Worm (Caenorhabditis elegans) whole organism, early embryonic: ENCODE results near the gene thn-2.

Experiments used
- B0310.2 ChIP-seq: sonication (generic microtip); optimal IDR thresholded peaks from 2 replicates; lab custom pipeline; 2016; ENCODE audit warnings: mild to moderate bottlenecking, missing genetic modification characterization, missing compliant biosample characterization
- F13C5.2 ChIP-seq: sonication (generic microtip); optimal IDR thresholded peaks from 2 replicates; lab custom pipeline; 2017; ENCODE audit warnings: mild to moderate bottlenecking, missing genetic modification characterization, inconsistent platforms, missing compliant biosample characterization
- aly-1 ChIP-seq: sonication (generic microtip); optimal IDR thresholded peaks from 2 replicates; lab custom pipeline; 2016; ENCODE audit warnings: missing genetic modification characterization, missing compliant biosample characterization
- ama-1 ChIP-seq: fragments of 150-350 bp; optimal IDR thresholded peaks from 2 replicates; lab custom pipeline; 2014
- ceh-36 ChIP-seq: sonication (generic microtip); optimal IDR thresholded peaks from 2 replicates; lab custom pipeline; 2016; ENCODE audit warnings: missing genetic modification characterization, inconsistent platforms, missing compliant biosample characterization
- flt-1 ChIP-seq: fragments of 200-800 bp; sonication (Bioruptor generic); IDR thresholded peaks from 2 replicates; pipeline ENCODE4 v1.3.6; 2022; ENCODE audit warnings: missing genetic modification characterization, missing compliant biosample characterization
- hmbx-1 ChIP-seq: sonication (generic microtip); optimal IDR thresholded peaks from 2 replicates; lab custom pipeline; 2016; ENCODE audit warnings: mild to moderate bottlenecking, missing genetic modification characterization, missing compliant biosample characterization
- hnd-1 ChIP-seq: sonication (generic microtip); optimal IDR thresholded peaks from 2 replicates; lab custom pipeline; 2016; ENCODE audit warnings: missing genetic modification characterization, missing compliant biosample characterization
- pes-1 ChIP-seq: fragments of 200-800 bp; sonication (Bioruptor generic); IDR thresholded peaks from 2 replicates; pipeline ENCODE4 v1.3.6; 2022; ENCODE audit warnings: missing genetic modification reagents, missing genetic modification characterization, missing compliant biosample characterization
- scrt-1 ChIP-seq: fragments of 200-800 bp; sonication (Bioruptor generic); IDR thresholded peaks from 2 replicates; pipeline ENCODE4 v1.3.6; 2022; ENCODE audit warnings: missing genetic modification characterization, missing compliant biosample characterization
- sea-1 ChIP-seq: fragments of 200-800 bp; sonication (Bioruptor generic); conservative IDR thresholded peaks from 2 replicates; pipeline ENCODE4 v1.3.6; 2022; ENCODE audit warnings: missing genetic modification characterization, missing compliant biosample characterization
- tbx-11 ChIP-seq: fragments of 200-800 bp; sonication (Bioruptor generic); IDR thresholded peaks from 2 replicates; pipeline ENCODE4 v1.3.6; 2022; ENCODE audit warnings: missing genetic modification characterization, missing compliant biosample characterization
- tbx-37 ChIP-seq: fragments of 200-800 bp; sonication (Bioruptor generic); conservative IDR thresholded peaks from 2 replicates; pipeline ENCODE4 v1.3.6; 2022; ENCODE audit warnings: missing genetic modification reagents, missing genetic modification characterization, missing compliant biosample characterization
- tra-4 ChIP-seq: sonication (generic microtip); optimal IDR thresholded peaks from 2 replicates; lab custom pipeline; 2017; ENCODE audit warnings: missing genetic modification characterization, missing compliant biosample characterization

ce11 chrIV:12410167-12410566 lies 27.2 kb downstream of the thn-2 start, which contains the start of gene acl-13:
- TF ChIP-seq aly-1 (tag; lab: Kevin White, UChicago): no peak
- no peak for TF ChIP-seq F13C5.2 (tag; lab: Kevin White, UChicago)
- TF ChIP-seq tbx-37 (GFP tag; lab: Robert Waterston, UW): no peak
- no peak for TF ChIP-seq scrt-1 (GFP tag; lab: Robert Waterston, UW)
- no peak for TF ChIP-seq hnd-1 (tag; lab: Kevin White, UChicago)
- no peak for TF ChIP-seq B0310.2
- no peak for TF ChIP-seq hmbx-1 (tag; lab: Kevin White, UChicago)
- TF ChIP-seq tbx-11 (GFP tag; lab: Robert Waterston, UW): no peak
- TF ChIP-seq ama-1 (lab: Kevin White, UChicago): no peak
- TF ChIP-seq tra-4 (tag; lab: Kevin White, UChicago): no peak
- no peak for TF ChIP-seq sea-1 (GFP tag; lab: Robert Waterston, UW)
- no peak for TF ChIP-seq pes-1 (GFP tag; lab: Robert Waterston, UW)
- no peak for TF ChIP-seq flt-1 (GFP tag; lab: Robert Waterston, UW)
- no peak for TF ChIP-seq ceh-36 (tag; lab: Kevin White, UChicago)
